Fruit fly (Drosophila melanogaster) whole organism, embryonic: ENCODE results near the gene CG15473.

Source experiments
- Aef1 ChIP-seq: fragments of 200-800 bp; sonication (Bioruptor generic); IDR thresholded peaks from 3 replicates; pipeline ENCODE4 v1.3.6; 2022; ENCODE audit warnings: missing biosample characterization, missing genetic modification characterization
- Asciz ChIP-seq: fragments of 200-800 bp; sonication (Bioruptor generic); optimal IDR thresholded peaks from 2 replicates; lab custom pipeline; 2017; ENCODE audit warnings: missing biosample characterization, mild to moderate bottlenecking, missing genetic modification characterization, missing genetic modification reagents
- Atf-2 ChIP-seq: fragments of 200-800 bp; sonication (Bioruptor generic); optimal IDR thresholded peaks from 2 replicates; lab custom pipeline; 2016; ENCODE audit warnings: missing biosample characterization, missing genetic modification characterization
- Awh ChIP-seq: fragments of 200-800 bp; sonication (Bioruptor generic); IDR thresholded peaks from 2 replicates; pipeline ENCODE4, ENCODE4 v1.3.6; 2022; ENCODE audit warnings: missing biosample characterization, missing genetic modification characterization
- CG10147 ChIP-seq: fragments of 200-800 bp; sonication (Bioruptor generic); optimal IDR thresholded peaks from 2 replicates; lab custom pipeline; 2019; ENCODE audit warnings: missing biosample characterization, mild to moderate bottlenecking, missing genetic modification characterization, moderate library complexity
- CG11085 ChIP-seq: fragments of 200-800 bp; sonication (Bioruptor generic); IDR thresholded peaks from 2 replicates; pipeline ENCODE4 v1.3.6; 2022; ENCODE audit warnings: missing biosample characterization, missing genetic modification characterization
- CG11696 ChIP-seq: fragments of 200-800 bp; sonication (Bioruptor generic); IDR thresholded peaks from 2 replicates; pipeline ENCODE4 v1.3.6; 2022; ENCODE audit warnings: missing biosample characterization, missing genetic modification characterization
- CG11723 ChIP-seq: fragments of 200-800 bp; sonication (Bioruptor generic); optimal IDR thresholded peaks from 2 replicates; lab custom pipeline; 2017; ENCODE audit warnings: missing biosample characterization, mild to moderate bottlenecking, missing genetic modification characterization
- CG12236 ChIP-seq: fragments of 200-800 bp; sonication (Bioruptor generic); optimal IDR thresholded peaks from 2 replicates; lab custom pipeline; 2016; ENCODE audit warnings: missing biosample characterization, missing genetic modification characterization
- CG12744 ChIP-seq: fragments of 200-800 bp; sonication (Bioruptor generic); optimal IDR thresholded peaks from 2 replicates; lab custom pipeline; 2016; ENCODE audit warnings: missing biosample characterization, missing genetic modification characterization
- CG13775 ChIP-seq: fragments of 200-800 bp; sonication (Bioruptor generic); optimal IDR thresholded peaks from 3 replicates; lab custom pipeline; 2017; ENCODE audit warnings: missing biosample characterization, mild to moderate bottlenecking, missing genetic modification characterization
- CG3065 ChIP-seq: fragments of 200-800 bp; sonication (Bioruptor generic); optimal IDR thresholded peaks from 2 replicates; lab custom pipeline; 2016; ENCODE audit warnings: missing biosample characterization, missing genetic modification characterization
- CG4820 ChIP-seq: fragments of 200-800 bp; sonication (Bioruptor generic); optimal IDR thresholded peaks from 3 replicates; lab custom pipeline; 2016; ENCODE audit warnings: missing biosample characterization, missing genetic modification characterization
- CG4854 ChIP-seq: fragments of 200-800 bp; sonication (Bioruptor generic); optimal IDR thresholded peaks from 2 replicates; lab custom pipeline; 2016; ENCODE audit warnings: missing biosample characterization, missing genetic modification characterization, inconsistent platforms
- CG7786 ChIP-seq: fragments of 200-800 bp; sonication (Bioruptor generic); optimal IDR thresholded peaks from 2 replicates; lab custom pipeline; 2016; ENCODE audit warnings: missing biosample characterization, missing genetic modification characterization
- CG7839 ChIP-seq: fragments of 200-800 bp; sonication (Bioruptor generic); optimal IDR thresholded peaks from 3 replicates; lab custom pipeline; 2018; ENCODE audit warnings: missing biosample characterization, mild to moderate bottlenecking, missing genetic modification characterization, moderate library complexity
- Dp ChIP-seq: fragments of 200-800 bp; sonication (Bioruptor generic); optimal IDR thresholded peaks from 2 replicates; lab custom pipeline; 2018; ENCODE audit warnings: missing biosample characterization, mild to moderate bottlenecking, missing genetic modification characterization, moderate library complexity
- Drgx ChIP-seq: fragments of 200-800 bp; sonication (Bioruptor generic); IDR thresholded peaks from 2 replicates; pipeline ENCODE4 v1.3.6; 2022; ENCODE audit warnings: missing biosample characterization, missing genetic modification characterization
- E2f2 ChIP-seq: fragments of 200-800 bp; sonication (Bioruptor generic); IDR thresholded peaks from 2 replicates; pipeline ENCODE4 v1.3.6; 2022; ENCODE audit warnings: missing biosample characterization, missing genetic modification characterization
- Elba2 ChIP-seq: fragments of 200-800 bp; sonication (Bioruptor generic); optimal IDR thresholded peaks from 3 replicates; lab custom pipeline; 2016; ENCODE audit warnings: missing biosample characterization, missing genetic modification characterization
- Fer1 ChIP-seq: fragments of 200-800 bp; sonication (Bioruptor generic); optimal IDR thresholded peaks from 2 replicates; lab custom pipeline; 2017; ENCODE audit warnings: missing biosample characterization, mild to moderate bottlenecking, missing genetic modification characterization
- Fer2 ChIP-seq: fragments of 200-800 bp; sonication (Bioruptor generic); optimal IDR thresholded peaks from 2 replicates; lab custom pipeline; 2018; ENCODE audit warnings: missing biosample characterization, mild to moderate bottlenecking, missing genetic modification characterization, moderate library complexity
- GATAe ChIP-seq: fragments of 200-800 bp; sonication (Bioruptor generic); conservative IDR thresholded peaks from 2 replicates; pipeline ENCODE4 v1.3.6; 2022; ENCODE audit warnings: missing biosample characterization, missing genetic modification characterization
- HLH3B ChIP-seq: fragments of 200-800 bp; sonication (Bioruptor generic); IDR thresholded peaks from 2 replicates; pipeline ENCODE4 v1.3.6; 2022; ENCODE audit warnings: missing biosample characterization, missing genetic modification characterization
- HLH54F ChIP-seq: fragments of 200-800 bp; sonication (Bioruptor generic); optimal IDR thresholded peaks from 3 replicates; lab custom pipeline; 2016; ENCODE audit warnings: missing biosample characterization, missing genetic modification characterization
- HmgD ChIP-seq: fragments of 200-800 bp; sonication (Bioruptor generic); optimal IDR thresholded peaks from 3 replicates; lab custom pipeline; 2016; ENCODE audit warnings: missing biosample characterization, missing genetic modification characterization
- Kr ChIP-seq: fragments of 200-800 bp; sonication (Bioruptor generic); optimal IDR thresholded peaks from 2 replicates; lab custom pipeline; 2017; ENCODE audit warnings: missing biosample characterization, mild to moderate bottlenecking, missing genetic modification characterization
- MESR4 ChIP-seq: fragments of 200-800 bp; sonication (Bioruptor generic); optimal IDR thresholded peaks from 2 replicates; lab custom pipeline; 2018; ENCODE audit warnings: missing biosample characterization, mild to moderate bottlenecking, missing genetic modification characterization, moderate library complexity
- Mes4 ChIP-seq: fragments of 200-800 bp; sonication (Bioruptor generic); optimal IDR thresholded peaks from 2 replicates; lab custom pipeline; 2016; ENCODE audit warnings: missing biosample characterization, missing genetic modification characterization
- Pdp1 ChIP-seq, 2 experiments: fragments of 200-800 bp; sonication (Bioruptor generic); optimal IDR thresholded peaks; 3 replicates each; lab custom pipeline; 2016; ENCODE audit warnings: missing biosample characterization in 2 of 2, missing genetic modification characterization in 2 of 2, mild to moderate bottlenecking in 1 of 2, moderate library complexity in 1 of 2
- Rfx ChIP-seq: fragments of 200-800 bp; sonication (Bioruptor generic); IDR thresholded peaks from 2 replicates; pipeline ENCODE4 v1.3.6; 2022; ENCODE audit warnings: missing biosample characterization, missing genetic modification characterization
- Sox102F ChIP-seq: fragments of 200-800 bp; sonication (Bioruptor generic); optimal IDR thresholded peaks from 2 replicates; lab custom pipeline; 2018; ENCODE audit warnings: missing biosample characterization, mild to moderate bottlenecking, missing genetic modification characterization, moderate library complexity
- Spps ChIP-seq: fragments of 200-800 bp; sonication (Bioruptor generic); optimal IDR thresholded peaks from 2 replicates; lab custom pipeline; 2018; ENCODE audit warnings: missing biosample characterization, mild to moderate bottlenecking, missing genetic modification characterization
- bsh ChIP-seq, 2 experiments: fragments of 200-800 bp; sonication (Bioruptor generic); optimal IDR thresholded peaks; 2 replicates each; lab custom pipeline; 2017 to 2018; ENCODE audit warnings: mild to moderate bottlenecking in 2 of 2, missing biosample characterization in 2 of 2, missing genetic modification characterization in 2 of 2, moderate library complexity in 1 of 2
- chif ChIP-seq, 2 experiments: fragments of 200-800 bp; sonication (Bioruptor generic); optimal IDR thresholded peaks; 3 replicates each; lab custom pipeline; 2016; ENCODE audit warnings: missing biosample characterization in 2 of 2, missing genetic modification characterization in 2 of 2
- chn ChIP-seq: fragments of 200-800 bp; sonication (Bioruptor generic); optimal IDR thresholded peaks from 2 replicates; lab custom pipeline; 2016; ENCODE audit warnings: missing biosample characterization, missing genetic modification characterization
- dan ChIP-seq: fragments of 200-800 bp; sonication (Bioruptor generic); IDR thresholded peaks from 2 replicates; pipeline ENCODE4 v1.3.6; 2022; ENCODE audit warnings: missing biosample characterization, missing genetic modification characterization
- gsb ChIP-seq: fragments of 200-800 bp; sonication (Bioruptor generic); IDR thresholded peaks from 2 replicates; pipeline ENCODE4 v1.3.6; 2022; ENCODE audit warnings: missing biosample characterization, missing genetic modification characterization
- hbn ChIP-seq: fragments of 200-800 bp; sonication (Bioruptor generic); IDR thresholded peaks from 2 replicates; pipeline ENCODE4 v1.3.6; 2022; ENCODE audit warnings: missing biosample characterization, missing genetic modification characterization; ENCODE audit not compliant: partially characterized antibody
- lilli ChIP-seq: fragments of 200-800 bp; sonication (Bioruptor generic); optimal IDR thresholded peaks from 3 replicates; lab custom pipeline; 2016; ENCODE audit warnings: missing biosample characterization, missing genetic modification characterization
- luna ChIP-seq: fragments of 200-800 bp; sonication (Bioruptor generic); optimal IDR thresholded peaks from 2 replicates; lab custom pipeline; 2016; ENCODE audit warnings: missing biosample characterization, missing genetic modification characterization
- onecut ChIP-seq: fragments of 200-800 bp; sonication (Bioruptor generic); IDR thresholded peaks from 2 replicates; pipeline ENCODE4 v1.3.6; 2022; ENCODE audit warnings: missing biosample characterization, missing genetic modification characterization
- otp ChIP-seq: fragments of 200-800 bp; sonication (Bioruptor generic); IDR thresholded peaks from 3 replicates; pipeline ENCODE4, ENCODE4 v1.3.6; 2022; ENCODE audit warnings: missing biosample characterization, missing genetic modification characterization
- prd ChIP-seq, 3 experiments: fragments of >200 bp in 2 of 3; fragments of 200-800 bp in 1 of 3; sonication (Bioruptor generic) in 1 of 3; optimal IDR thresholded peaks in 2 of 3; IDR thresholded peaks in 1 of 3; 2 replicates in 2 of 3; 3 replicates in 1 of 3; pipeline versions ENCODE4 v1.3.6 to Lab custom; 2017 to 2022; ENCODE audit warnings: missing biosample characterization in 1 of 3, missing genetic modification characterization in 1 of 3
- slp2 ChIP-seq: fragments of 200-800 bp; sonication (Bioruptor generic); optimal IDR thresholded peaks from 2 replicates; lab custom pipeline; 2016; ENCODE audit warnings: missing biosample characterization, missing genetic modification characterization
- sr ChIP-seq: fragments of 200-800 bp; sonication (Bioruptor generic); IDR thresholded peaks from 3 replicates; pipeline ENCODE4 v1.3.6; 2022; ENCODE audit warnings: missing biosample characterization, missing genetic modification characterization
- tin ChIP-seq: fragments of 200-800 bp; sonication (Bioruptor generic); optimal IDR thresholded peaks from 3 replicates; lab custom pipeline; 2016; ENCODE audit warnings: missing biosample characterization, missing genetic modification characterization
- tio ChIP-seq: fragments of 200-800 bp; sonication (Bioruptor generic); optimal IDR thresholded peaks from 2 replicates; lab custom pipeline; 2017; ENCODE audit warnings: missing biosample characterization, missing genetic modification characterization, inconsistent platforms
- zfh1 ChIP-seq: fragments of 200-800 bp; sonication (Bioruptor generic); IDR thresholded peaks from 3 replicates; pipeline ENCODE4 v1.3.6; 2022; ENCODE audit warnings: missing biosample characterization, missing genetic modification characterization

The CG15473 gene

dm6 chrX:4616865-4617669 is 37.2 kb downstream of the CG15473 start, which contains the start of gene peb (continued):
- TF ChIP-seq tin (peak; percentile 52), Atf-2 (GFP tag; lab: Kevin White, UChicago) (peak; percentile 25), CG11085 (no peak), Asciz (GFP tag; lab: Kevin White, UChicago) (no peak), Awh (GFP tag; lab: Robert Waterston, UW) (no peak), CG13775 (GFP tag; lab: Kevin White, UChicago) (peak; percentile 53), prd (optimal IDR thresholded peaks at IDR 0.05; lab: Kevin White, UChicago) (no peak), prd (GFP tag; IDR thresholded peaks at IDR 0.05; lab: Robert Waterston, UW) (peak; percentile 81), CG11696 (GFP tag; lab: Robert Waterston, UW) (no peak), CG12236 (GFP tag; lab: Kevin White, UChicago) (peak; percentile 33), Pdp1 (GFP tag; optimal IDR thresholded peaks at IDR 0.05; lab: Kevin White, UChicago) (peak; percentile 65 to 73), Dp (no peak), sr (GFP tag; lab: Robert Waterston, UW) (no peak), HLH3B (peak; percentile 37; the same call in 1 of the 2 replicates), CG3065 (GFP tag; lab: Kevin White, UChicago) (no peak), CG4854 (GFP tag; lab: Kevin White, UChicago) (no peak), CG12744 (no peak), MESR4 (GFP tag; lab: Kevin White, UChicago) (no peak), tio (GFP tag; lab: Kevin White, UChicago) (no peak), chif (GFP tag; optimal IDR thresholded peaks at IDR 0.05; lab: Kevin White, UChicago) (peak in 1 of 2 experiments; percentile 77), chn (GFP tag; lab: Kevin White, UChicago) (peak; percentile 64), E2f2 (GFP tag; lab: Robert Waterston, UW) (no peak), CG7839 (tag; lab: Kevin White, UChicago) (peak; percentile 68), gsb (no peak), zfh1 (GFP tag; lab: Robert Waterston, UW) (peak; percentile 67), Rfx (GFP tag; lab: Robert Waterston, UW) (peak; percentile 21; the same call in 1 of the 2 replicates), onecut (GFP tag; lab: Robert Waterston, UW) (no peak; the same call in 1 of the 2 replicates), Kr (GFP tag; lab: Kevin White, UChicago) (peak; percentile 35), bsh (GFP tag; optimal IDR thresholded peaks at IDR 0.05; lab: Kevin White, UChicago) (peak; percentile 29 to 50), hbn (GFP tag; lab: Robert Waterston, UW) (no peak; the same call in 1 of the 2 replicates), CG7786 (peak; percentile 5), CG4820 (GFP tag; lab: Kevin White, UChicago) (peak; percentile 57), HmgD (no peak), lilli (GFP tag; lab: Kevin White, UChicago) (peak; percentile 3), Sox102F (GFP tag; lab: Kevin White, UChicago) (peak; percentile 27), dan (0 out of 2 replicates have a peak, but pooled peaks have one; percentile 26), luna (no peak), Mes4 (peak; percentile 45), HLH54F (GFP tag; lab: Kevin White, UChicago) (peak; percentile 20), Aef1 (no peak), otp (GFP tag; lab: Robert Waterston, UW) (no peak), GATAe (GFP tag; lab: Robert Waterston, UW) (no peak), Spps (tag; lab: Kevin White, UChicago) (peak; percentile 29), CG11723 (GFP tag; lab: Kevin White, UChicago) (peak; percentile 11), CG10147 (GFP tag; lab: Kevin White, UChicago) (no peak), Fer1 (GFP tag; lab: Kevin White, UChicago) (no peak), slp2 (peak; percentile 13), Drgx (no peak), Fer2 (tag; lab: Kevin White, UChicago) (no peak), Elba2 (GFP tag; lab: Kevin White, UChicago) (peak; percentile 13)
